Fruit fly (Drosophila melanogaster): Measurements from ENCODE around the gene Nna1.

The Nna1 gene

dm6 chrX:13755152-13755557 is 63.1 kb downstream of the Nna1 start, which contains the start of gene Pdcd4:
Gene Pdcd4, minus strand, starts transcription at chrX:13755406.
- TF ChIP-seq jim (GFP tag; optimal IDR thresholded peaks at IDR 0.05) (no peak), Dif (GFP tag; optimal IDR thresholded peaks at IDR 0.05; ENCODE audit: partially characterized antibody) (peak; percentile 8), Mio (GFP tag; optimal IDR thresholded peaks at IDR 0.05) (no peak), rgr (GFP tag; optimal IDR thresholded peaks at IDR 0.05) (peak; percentile 15), h (GFP tag; optimal IDR thresholded peaks at IDR 0.05) (peak; percentile 11), Hr83 (GFP tag; optimal IDR thresholded peaks at IDR 0.05; ENCODE audit: poor library complexity, severe bottlenecking) (no peak), tai (GFP tag; optimal IDR thresholded peaks at IDR 0.05) (no peak), dmrt93B (GFP tag; optimal IDR thresholded peaks at IDR 0.05) (no peak), usp (GFP tag; optimal IDR thresholded peaks at IDR 0.05) (no peak), Sp1 (GFP tag; optimal IDR thresholded peaks at IDR 0.05) (peak; percentile 45), Hr78 (GFP tag; optimal IDR thresholded peaks at IDR 0.05) (no peak), br (GFP tag; optimal IDR thresholded peaks at IDR 0.05) (peak; percentile 31), dl (GFP tag; optimal IDR thresholded peaks at IDR 0.05; ENCODE audit: insufficient read depth in 1 of 2, partially characterized antibody in 2 of 2) (no peak), CrebA (GFP tag; optimal IDR thresholded peaks at IDR 0.05; ENCODE audit: borderline replicate concordance) (no peak), Hnf4 (GFP tag; optimal IDR thresholded peaks at IDR 0.05) (no peak), sv (GFP tag; optimal IDR thresholded peaks at IDR 0.05) (no peak), pan (optimal IDR thresholded peaks at IDR 0.05) (no peak), N (GFP tag; optimal IDR thresholded peaks at IDR 0.05) (no peak), Abd-B (GFP tag; optimal IDR thresholded peaks at IDR 0.05) (no peak), CG9705 (GFP tag; optimal IDR thresholded peaks at IDR 0.05) (no peak), GATAd (GFP tag; optimal IDR thresholded peaks at IDR 0.05) (no peak), Rel (GFP tag; optimal IDR thresholded peaks at IDR 0.05) (no peak), Rel (tag; optimal IDR thresholded peaks at IDR 0.05) (peak; percentile 97), HLH106 (tag; optimal IDR thresholded peaks at IDR 0.05) (no peak), foxo (GFP tag; optimal IDR thresholded peaks at IDR 0.05) (no peak), dsf (GFP tag; optimal IDR thresholded peaks at IDR 0.05; ENCODE audit: borderline replicate concordance) (no peak), ey (GFP tag; optimal IDR thresholded peaks at IDR 0.05) (no peak), Dfd (GFP tag; optimal IDR thresholded peaks at IDR 0.05) (no peak), brk (GFP tag; optimal IDR thresholded peaks at IDR 0.05) (no peak), CG32264 (GFP tag; optimal IDR thresholded peaks at IDR 0.05) (no peak), sage (GFP tag; optimal IDR thresholded peaks at IDR 0.05) (no peak), lola (GFP tag; optimal IDR thresholded peaks at IDR 0.05) (no peak), Myc (optimal IDR thresholded peaks at IDR 0.05) (no peak), fru (GFP tag; optimal IDR thresholded peaks at IDR 0.05) (peak; percentile 10), OdsH (GFP tag; optimal IDR thresholded peaks at IDR 0.05) (no peak), Vsx2 (GFP tag; optimal IDR thresholded peaks at IDR 0.05; ENCODE audit: partially characterized antibody) (no peak), psq (GFP tag; optimal IDR thresholded peaks at IDR 0.05) (no peak), Jra (GFP tag; optimal IDR thresholded peaks at IDR 0.05) (no peak), woc (GFP tag; optimal IDR thresholded peaks at IDR 0.05) (no peak)

dm6 chrX:13756776-13757312 is 64.8 kb downstream of the Nna1 start, which contains the start of the genes CG32625 and Rtc1:
Gene CG32625, minus strand, starts transcription at chrX:13756826.
Gene Rtc1, plus strand, starts transcription at chrX:13757179.
- peak; percentile 44 for TF ChIP-seq rgr (GFP tag; optimal IDR thresholded peaks at IDR 0.05)
- no peak for TF ChIP-seq dsf (GFP tag; optimal IDR thresholded peaks at IDR 0.05; ENCODE audit: borderline replicate concordance)
- peak; percentile 9 for TF ChIP-seq Hnf4 (GFP tag; optimal IDR thresholded peaks at IDR 0.05)
- TF ChIP-seq fru (GFP tag; optimal IDR thresholded peaks at IDR 0.05) = no peak
- TF ChIP-seq psq (GFP tag; optimal IDR thresholded peaks at IDR 0.05) = peak; percentile 39
- TF ChIP-seq Rel (GFP tag; optimal IDR thresholded peaks at IDR 0.05) = no peak
- TF ChIP-seq Rel (tag; optimal IDR thresholded peaks at IDR 0.05) = peak; percentile 38
- TF ChIP-seq CG32264 (GFP tag; optimal IDR thresholded peaks at IDR 0.05) = no peak
- no peak for TF ChIP-seq N (GFP tag; optimal IDR thresholded peaks at IDR 0.05)
- no peak for TF ChIP-seq br (GFP tag; optimal IDR thresholded peaks at IDR 0.05)
- TF ChIP-seq Hr78 (GFP tag; optimal IDR thresholded peaks at IDR 0.05) = no peak
- TF ChIP-seq Dfd (GFP tag; optimal IDR thresholded peaks at IDR 0.05) = no peak
- peak in 1 of 2 experiments; percentile 55 for TF ChIP-seq foxo (GFP tag; optimal IDR thresholded peaks at IDR 0.05)
- TF ChIP-seq Mio (GFP tag; optimal IDR thresholded peaks at IDR 0.05) = no peak
- TF ChIP-seq HLH106 (tag; optimal IDR thresholded peaks at IDR 0.05) = peak; percentile 56
- TF ChIP-seq woc (GFP tag; optimal IDR thresholded peaks at IDR 0.05) = peak; percentile 41
- TF ChIP-seq h (GFP tag; optimal IDR thresholded peaks at IDR 0.05) = peak; percentile 46
- TF ChIP-seq sv (GFP tag; optimal IDR thresholded peaks at IDR 0.05) = peak; percentile 26
- TF ChIP-seq CrebA (GFP tag; optimal IDR thresholded peaks at IDR 0.05; ENCODE audit: borderline replicate concordance) = no peak
- TF ChIP-seq Abd-B (GFP tag; optimal IDR thresholded peaks at IDR 0.05) = no peak
- no peak for TF ChIP-seq usp (GFP tag; optimal IDR thresholded peaks at IDR 0.05)
- TF ChIP-seq Vsx2 (GFP tag; optimal IDR thresholded peaks at IDR 0.05; ENCODE audit: partially characterized antibody) = no peak
- peak; percentile 19 for TF ChIP-seq CG9705 (GFP tag; optimal IDR thresholded peaks at IDR 0.05)
- TF ChIP-seq brk (GFP tag; optimal IDR thresholded peaks at IDR 0.05) = peak; percentile 25
- no peak for TF ChIP-seq GATAd (GFP tag; optimal IDR thresholded peaks at IDR 0.05)
- TF ChIP-seq Jra (GFP tag; optimal IDR thresholded peaks at IDR 0.05) = peak; percentile 0
- TF ChIP-seq sage (GFP tag; optimal IDR thresholded peaks at IDR 0.05) = no peak
- no peak for TF ChIP-seq dmrt93B (GFP tag; optimal IDR thresholded peaks at IDR 0.05)
- TF ChIP-seq jim (GFP tag; optimal IDR thresholded peaks at IDR 0.05) = no peak
- TF ChIP-seq Myc (optimal IDR thresholded peaks at IDR 0.05) = no peak
- TF ChIP-seq Sp1 (GFP tag; optimal IDR thresholded peaks at IDR 0.05) = peak; percentile 34
- TF ChIP-seq dl (GFP tag; optimal IDR thresholded peaks at IDR 0.05; ENCODE audit: insufficient read depth in 1 of 2, partially characterized antibody in 2 of 2) = no peak
- peak; percentile 49 for TF ChIP-seq Hr83 (GFP tag; optimal IDR thresholded peaks at IDR 0.05; ENCODE audit: poor library complexity, severe bottlenecking)
- TF ChIP-seq pan (optimal IDR thresholded peaks at IDR 0.05) = no peak
- no peak for TF ChIP-seq Dif (GFP tag; optimal IDR thresholded peaks at IDR 0.05; ENCODE audit: partially characterized antibody)
- peak; percentile 14 for TF ChIP-seq ey (GFP tag; optimal IDR thresholded peaks at IDR 0.05)
- peak; percentile 5 for TF ChIP-seq OdsH (GFP tag; optimal IDR thresholded peaks at IDR 0.05)
- no peak for TF ChIP-seq lola (GFP tag; optimal IDR thresholded peaks at IDR 0.05)
- no peak for TF ChIP-seq tai (GFP tag; optimal IDR thresholded peaks at IDR 0.05)
